Fruit fly (Drosophila melanogaster): ENCODE measurements around the gene Tbca.

Tbca gene

DNA sequence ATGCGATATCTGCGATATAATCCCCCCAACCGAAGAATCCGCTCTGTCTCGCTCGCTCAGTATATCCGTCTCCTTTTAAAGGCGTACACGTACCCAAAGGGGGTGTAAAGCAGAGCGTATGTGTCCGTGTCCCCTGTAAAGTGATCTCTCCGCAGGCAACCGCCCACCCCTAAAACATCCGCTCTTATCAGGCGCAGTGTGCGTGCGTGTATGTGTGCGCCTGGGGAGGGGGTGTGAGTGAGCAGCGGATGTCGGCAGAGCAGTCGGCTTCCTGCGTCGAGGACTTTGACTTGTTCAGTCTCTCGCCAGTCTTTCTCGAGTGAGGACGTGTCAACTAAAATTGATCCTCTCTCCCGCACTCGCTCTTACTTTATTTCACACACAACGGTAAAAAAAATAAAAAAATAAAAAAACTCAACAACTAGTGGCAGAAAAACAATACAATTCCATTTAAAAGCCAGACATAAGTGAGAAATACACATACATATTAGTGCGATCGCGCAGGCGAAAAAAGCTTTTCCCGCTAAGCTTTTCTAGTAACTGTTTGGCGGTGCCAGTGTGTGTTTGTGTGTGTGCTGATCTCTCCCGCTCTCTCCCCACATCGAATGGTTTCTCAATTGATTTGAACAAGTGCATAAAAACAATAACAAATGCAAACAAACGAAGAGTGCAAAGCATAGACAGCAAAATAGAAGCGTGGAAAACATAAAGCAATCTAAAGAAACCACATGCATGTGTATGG lies 17.6 kb upstream of the Tbca start:
- no peak for TF ChIP-seq CG17801 (GFP tag; optimal IDR thresholded peaks at IDR 0.05; ENCODE audit: partially characterized antibody)

dm6 chr3R:31726286-31726685 lies 17.0 kb upstream of the Tbca start:
- TF ChIP-seq CG17801 (GFP tag; optimal IDR thresholded peaks at IDR 0.05; ENCODE audit: partially characterized antibody) = no peak

DNA sequence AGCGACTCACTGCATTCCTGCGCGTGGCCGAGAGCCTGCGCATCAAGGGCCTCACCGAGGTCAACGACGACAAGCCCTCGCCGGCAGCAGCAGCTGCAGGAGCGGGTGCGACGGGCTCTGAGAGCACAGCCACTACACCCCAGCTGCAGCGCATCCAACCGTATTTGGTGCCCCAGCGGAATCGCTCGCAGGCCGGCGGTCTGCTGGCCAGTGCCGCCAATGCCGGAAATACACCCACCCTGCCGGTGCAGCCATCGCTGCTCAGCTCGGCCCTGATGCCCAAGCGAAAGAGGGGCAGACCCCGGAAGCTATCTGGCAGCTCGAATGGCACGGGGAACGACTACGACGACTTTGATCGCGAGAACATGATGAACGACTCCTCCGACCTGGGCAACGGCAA lies 15.5 kb upstream of the Tbca start:
- no peak for TF ChIP-seq CG17801 (GFP tag; optimal IDR thresholded peaks at IDR 0.05; ENCODE audit: partially characterized antibody)

- peak; percentile 29 for TF ChIP-seq CG17801 (GFP tag; optimal IDR thresholded peaks at IDR 0.05; ENCODE audit: partially characterized antibody)
Observed at dm6 chr3R:31736776-31737175, 6.5 kb upstream of the Tbca start, which contains the start of the genes CstF50 and CG11563. TSS of gene CstF50 (minus strand) at chr3R:31736963. TSS of gene CG11563 (plus strand) at chr3R:31737035.

DNA sequence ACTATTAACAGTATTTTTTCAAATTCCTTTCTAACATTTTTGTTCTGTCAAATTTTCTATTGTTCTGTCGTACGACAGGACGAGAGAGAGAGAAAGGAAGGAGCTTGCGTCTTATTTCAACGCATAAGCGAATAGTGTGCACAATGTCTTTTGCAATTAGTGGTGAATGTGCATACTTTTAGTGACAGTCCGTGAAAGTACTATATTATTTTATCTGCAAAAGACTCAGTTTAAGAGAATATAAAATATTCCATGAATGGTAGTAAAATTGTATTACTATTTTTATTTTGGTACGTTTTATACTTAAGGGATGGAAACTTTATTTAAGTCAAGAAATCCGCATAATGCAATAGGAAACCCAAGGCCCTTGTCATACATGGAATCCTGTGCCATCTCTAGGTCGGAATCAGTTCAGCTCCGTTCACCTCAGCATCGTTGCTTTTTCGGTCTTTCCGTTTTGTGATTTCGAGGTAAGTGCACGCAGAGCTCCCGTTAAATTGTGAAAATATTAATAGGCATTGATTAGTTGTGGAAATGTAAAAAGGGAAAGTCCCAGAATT lies 5.2 kb upstream of the Tbca start, which contains the start of gene eEF1alpha2:
Gene eEF1alpha2, plus strand, starts transcription at position 409 of the 560 bp plus-strand sequence.
- no peak for TF ChIP-seq CG17801 (GFP tag; optimal IDR thresholded peaks at IDR 0.05; ENCODE audit: partially characterized antibody)

DNA sequence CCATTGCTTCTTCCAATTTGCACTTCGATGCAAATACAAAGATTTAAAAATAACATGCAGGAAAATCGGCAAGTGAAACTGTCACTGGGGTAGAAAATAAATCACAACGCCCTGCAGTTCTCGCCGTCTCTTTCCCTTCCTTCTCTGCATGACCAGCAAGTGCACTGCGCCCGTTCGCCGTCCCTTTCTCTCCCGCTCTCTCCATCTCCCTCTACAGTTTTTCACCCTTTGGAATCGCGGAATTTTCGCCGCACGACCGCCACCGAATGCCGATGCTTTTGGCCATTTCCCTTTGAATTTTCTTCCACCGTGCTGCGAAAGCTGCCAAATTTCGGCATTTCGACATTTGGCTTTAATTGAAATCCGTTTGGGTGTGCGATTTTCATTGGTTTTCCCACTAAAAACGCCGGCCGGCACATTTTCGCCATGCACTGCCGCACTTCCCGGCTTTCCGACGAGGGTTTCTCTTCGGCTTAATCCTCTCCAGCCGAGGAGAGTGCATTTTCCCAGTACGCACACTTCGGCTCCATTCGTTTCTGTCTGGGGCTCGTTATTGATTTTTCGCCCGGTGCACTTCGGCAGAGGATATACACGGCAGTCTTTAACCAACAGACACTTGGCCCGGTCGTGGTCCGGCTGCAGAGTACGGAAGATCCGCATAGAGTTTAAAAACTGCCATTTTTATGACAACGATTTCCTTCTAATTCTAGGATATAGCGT lies 4.1 kb upstream of the Tbca start:
- TF ChIP-seq CG17801 (GFP tag; optimal IDR thresholded peaks at IDR 0.05; ENCODE audit: partially characterized antibody) = no peak

dm6 chr3R:31741278-31741677 lies 2.0 kb upstream of the Tbca start:
- TF ChIP-seq CG17801 (GFP tag; optimal IDR thresholded peaks at IDR 0.05; ENCODE audit: partially characterized antibody) = no peak

- peak; percentile 48 for TF ChIP-seq CG17801 (GFP tag; optimal IDR thresholded peaks at IDR 0.05; ENCODE audit: partially characterized antibody)
Observed at dm6 chr3R:31744044-31744652, 858 bp downstream of the Tbca start, which contains the start of gene CG1896. TSS of gene CG1896 (plus strand) at chr3R:31744282.

DNA sequence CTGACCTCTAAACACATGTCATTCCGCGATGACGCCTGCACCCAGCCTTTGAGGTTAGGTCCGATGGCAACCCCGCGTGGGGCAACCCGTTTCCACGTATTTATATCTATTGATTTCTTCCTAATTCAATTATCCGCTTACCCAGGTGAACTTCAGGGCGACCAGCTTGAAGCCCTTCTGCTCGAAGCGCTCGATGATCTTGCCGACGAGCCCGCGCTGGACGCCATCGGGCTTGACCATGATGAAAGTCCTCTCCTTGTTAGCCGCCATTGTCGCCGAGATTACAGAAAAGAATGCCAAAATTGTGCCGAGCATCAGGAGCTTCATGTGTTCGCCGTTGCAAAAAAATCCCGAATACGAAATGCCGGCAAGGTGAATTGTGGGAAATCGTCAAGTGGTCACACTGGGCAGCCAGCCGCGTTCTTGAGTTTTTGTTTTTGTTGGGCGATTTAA lies 2.4 kb downstream of the Tbca start, which contains the start of gene awd:
Gene awd, minus strand, starts transcription at position 449 of the 453 bp plus-strand sequence.
- peak; percentile 64 for TF ChIP-seq CG17801 (GFP tag; optimal IDR thresholded peaks at IDR 0.05; ENCODE audit: partially characterized antibody)

DNA sequence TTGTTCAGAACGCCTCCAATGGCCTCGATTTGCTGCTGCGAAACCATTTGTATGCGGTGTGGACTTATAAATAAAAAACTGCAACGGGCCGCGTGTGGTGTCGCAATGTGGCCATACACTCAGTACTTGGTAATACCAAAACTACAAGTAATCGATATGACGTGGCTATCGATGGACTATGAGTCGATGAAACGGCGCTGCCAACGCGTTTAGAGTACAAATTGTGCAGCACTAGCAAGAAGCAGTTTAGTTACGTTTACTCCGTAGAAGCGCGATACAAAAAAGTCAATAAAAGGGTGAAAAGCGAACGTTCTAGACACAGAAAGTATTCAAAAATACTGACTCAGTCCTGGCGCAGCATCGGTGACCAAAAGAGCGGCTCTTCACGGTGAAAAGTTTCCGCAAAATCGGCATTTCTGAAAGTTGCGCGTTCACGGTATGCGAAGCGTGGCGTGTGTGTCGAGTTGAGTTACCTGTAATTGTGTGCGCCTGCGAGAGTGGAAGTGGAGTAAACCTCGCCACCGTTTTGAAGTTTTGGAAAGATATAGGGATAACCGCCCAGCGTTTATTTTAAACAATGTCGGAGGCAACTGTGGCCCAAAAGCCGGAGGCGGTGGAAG lies 4.2 kb downstream of the Tbca start, which contains the start of the genes nero and CG1910:
Gene nero, minus strand, starts transcription at position 130 of the 620 bp plus-strand sequence.
Gene CG1910, plus strand, starts transcription at position 215 of the 620 bp plus-strand sequence.
- peak; percentile 50 for TF ChIP-seq CG17801 (GFP tag; optimal IDR thresholded peaks at IDR 0.05; ENCODE audit: partially characterized antibody)

DNA sequence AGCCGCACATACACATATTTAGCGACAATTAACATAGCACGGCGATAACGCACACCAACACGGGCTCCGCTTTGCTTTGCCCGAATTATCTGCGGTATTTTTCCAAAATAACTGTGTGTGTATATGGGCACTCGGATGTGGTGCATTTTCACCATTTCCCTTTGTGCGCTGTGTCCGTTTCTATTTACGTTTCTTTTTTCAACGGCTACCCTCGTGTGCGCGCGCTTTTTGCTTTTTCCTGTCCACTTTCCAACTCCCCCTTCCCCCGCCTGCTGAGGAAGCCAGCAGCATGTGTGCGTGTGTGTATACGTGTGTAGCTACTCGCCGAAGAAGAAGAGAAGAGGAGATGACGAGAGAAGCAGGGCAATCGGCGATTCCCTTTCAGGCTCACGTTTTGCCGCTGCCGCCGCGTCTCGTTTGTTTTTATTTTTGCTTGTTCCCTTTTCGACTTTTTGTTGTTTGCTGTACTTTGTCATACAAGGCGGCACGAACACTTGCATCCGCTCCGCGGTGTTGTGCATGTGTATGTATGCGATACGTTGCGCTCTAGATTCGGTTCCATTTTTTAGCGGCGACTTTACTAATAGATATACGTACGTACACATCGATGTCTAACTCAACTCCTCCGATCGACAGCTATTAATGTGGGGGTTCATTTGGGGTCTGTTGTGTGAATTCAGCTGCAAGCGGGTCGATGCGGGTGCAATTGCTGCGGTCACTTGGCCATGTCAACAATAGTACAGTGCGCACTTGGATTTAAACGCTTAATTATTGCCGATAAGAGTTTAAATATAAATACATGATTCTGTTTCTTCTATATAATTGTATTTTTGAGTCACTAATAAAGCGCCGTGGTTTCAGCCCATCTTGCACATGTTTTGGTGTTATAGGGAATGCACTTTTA lies 5.1 kb downstream of the Tbca start:
- TF ChIP-seq CG17801 (GFP tag; optimal IDR thresholded peaks at IDR 0.05; ENCODE audit: partially characterized antibody) = peak; percentile 8

dm6 chr3R:31754605-31755004 lies 11.3 kb downstream of the Tbca start, which contains the start of gene salt:
TSS of gene salt (minus strand) at chr3R:31754705.
- TF ChIP-seq CG17801 (GFP tag; optimal IDR thresholded peaks at IDR 0.05; ENCODE audit: partially characterized antibody) = no peak

DNA sequence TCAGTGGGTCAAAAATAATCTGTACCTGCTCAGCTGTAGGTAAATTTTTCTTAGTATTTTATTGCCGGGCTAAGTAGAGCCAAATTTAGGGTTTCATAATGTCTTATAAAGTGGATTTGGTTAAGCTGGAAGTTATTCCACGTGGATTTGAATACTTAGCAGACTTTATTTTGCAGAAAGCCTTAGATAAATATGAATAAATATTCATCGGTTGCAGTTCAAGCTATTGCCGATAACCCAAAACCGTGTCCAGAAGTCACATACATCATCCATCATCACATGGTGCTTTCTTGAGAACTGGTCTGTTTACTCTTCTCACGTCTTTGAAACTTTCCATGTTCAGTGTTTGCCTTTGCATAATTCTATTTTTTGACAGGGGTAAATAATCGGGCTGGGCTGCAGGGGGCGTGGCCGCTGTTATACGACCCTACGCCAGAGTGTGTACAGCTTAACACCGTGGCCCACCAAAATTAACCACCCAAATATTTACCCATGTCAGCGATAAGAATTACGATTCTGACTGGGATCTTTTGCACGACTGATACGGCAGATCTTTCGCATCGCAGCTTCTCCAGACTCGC lies 15.4 kb downstream of the Tbca start, which contains the start of gene CG2187:
Gene CG2187, minus strand, starts transcription at position 51 of the 581 bp plus-strand sequence.
- TF ChIP-seq CG17801 (GFP tag; optimal IDR thresholded peaks at IDR 0.05; ENCODE audit: partially characterized antibody) = no peak

Data from ovary, adult (tissue).